Fruit fly (Drosophila melanogaster): ENCODE data around the gene Ugt304A1.
A peak's percentile ranks its signal among the peaks of the same experiment; 100 is the strongest.

Gene Ugt304A1

dm6 chr3R:11178300-11178699 is 3.1 kb upstream of the Ugt304A1 start (continued):
- TF ChIP-seq CG10543 (GFP tag; optimal IDR thresholded peaks at IDR 0.05) = no peak
- no peak for TF ChIP-seq gce (GFP tag; IDR thresholded peaks at IDR 0.05)
- TF ChIP-seq CoRest (tag; optimal IDR thresholded peaks at IDR 0.05) = no peak
- no peak for TF ChIP-seq CG1024 (GFP tag; IDR thresholded peaks at IDR 0.05)
- TF ChIP-seq pnt (GFP tag; optimal IDR thresholded peaks at IDR 0.05) = no peak
- no peak for TF ChIP-seq CG13123 (GFP tag; optimal IDR thresholded peaks at IDR 0.05)
- no peak for TF ChIP-seq CG4617 (GFP tag; optimal IDR thresholded peaks at IDR 0.05; ENCODE audit: borderline replicate concordance)
- no peak for TF ChIP-seq CG2712 (tag; optimal IDR thresholded peaks at IDR 0.05)
- TF ChIP-seq CG12942 (GFP tag; optimal IDR thresholded peaks at IDR 0.05) = no peak
- no peak for TF ChIP-seq CG11695 (GFP tag; IDR thresholded peaks at IDR 0.05)
- no peak for TF ChIP-seq prd (optimal IDR thresholded peaks at IDR 0.05)
- no peak for TF ChIP-seq prd (GFP tag; IDR thresholded peaks at IDR 0.05)
- no peak for TF ChIP-seq tio (GFP tag; optimal IDR thresholded peaks at IDR 0.05)
- no peak for TF ChIP-seq Hmx (GFP tag; optimal IDR thresholded peaks at IDR 0.05)
- no peak for TF ChIP-seq CG7839 (tag; optimal IDR thresholded peaks at IDR 0.05)
- TF ChIP-seq CG13296 (GFP tag; optimal IDR thresholded peaks at IDR 0.05) = peak; percentile 15
- no peak for TF ChIP-seq Ets97D (GFP tag; optimal IDR thresholded peaks at IDR 0.05)
- no peak for TF ChIP-seq CG7357 (GFP tag; IDR thresholded peaks at IDR 0.05)
- no peak for TF ChIP-seq CG1832 (GFP tag; optimal IDR thresholded peaks at IDR 0.05)
- TF ChIP-seq pita (GFP tag; optimal IDR thresholded peaks at IDR 0.05) = no peak
- TF ChIP-seq Atf6 (GFP tag; IDR thresholded peaks at IDR 0.05) = no peak
- peak; percentile 20 for TF ChIP-seq gem (tag; optimal IDR thresholded peaks at IDR 0.05)
- no peak for TF ChIP-seq CG12744 (GFP tag; optimal IDR thresholded peaks at IDR 0.05)
- TF ChIP-seq Ets65A (GFP tag) = no peak
- TF ChIP-seq CG17802 (tag; optimal IDR thresholded peaks at IDR 0.05) = no peak
- no peak for TF ChIP-seq gsb-n (tag; optimal IDR thresholded peaks at IDR 0.05)
- TF ChIP-seq CG12391 (tag; optimal IDR thresholded peaks at IDR 0.05) = no peak
- TF ChIP-seq CG2678 (tag; optimal IDR thresholded peaks at IDR 0.05) = peak; percentile 28
- no peak for TF ChIP-seq usp (GFP tag; optimal IDR thresholded peaks at IDR 0.05)
- TF ChIP-seq CG11247 (GFP tag; IDR thresholded peaks at IDR 0.05) = no peak
- no peak for TF ChIP-seq Opbp (GFP tag; IDR thresholded peaks at IDR 0.05; ENCODE audit: partially characterized antibody)
- peak; percentile 60 for TF ChIP-seq sens (GFP tag)
- TF ChIP-seq Asciz (GFP tag; optimal IDR thresholded peaks at IDR 0.05) = peak; percentile 38
- TF ChIP-seq CG1233 (GFP tag; optimal IDR thresholded peaks at IDR 0.05) = peak; percentile 27
- no peak for TF ChIP-seq CG14710 (tag; optimal IDR thresholded peaks at IDR 0.05)
- TF ChIP-seq zen (tag; optimal IDR thresholded peaks at IDR 0.05) = no peak
- no peak for TF ChIP-seq Scr (GFP tag; IDR thresholded peaks at IDR 0.05; ENCODE audit: partially characterized antibody)
- TF ChIP-seq exex (tag; optimal IDR thresholded peaks at IDR 0.05) = peak; percentile 42
- TF ChIP-seq CG10979 (tag; optimal IDR thresholded peaks at IDR 0.05) = no peak
- TF ChIP-seq nau (GFP tag; optimal IDR thresholded peaks at IDR 0.05) = no peak
- no peak for TF ChIP-seq az2 (GFP tag; optimal IDR thresholded peaks at IDR 0.05)
- TF ChIP-seq tna (GFP tag; IDR thresholded peaks at IDR 0.05; ENCODE audit: partially characterized antibody) = no peak
- TF ChIP-seq Xrp1 (GFP tag; IDR thresholded peaks at IDR 0.05) = no peak
- TF ChIP-seq grau (tag; optimal IDR thresholded peaks at IDR 0.05) = peak; percentile 58
- TF ChIP-seq row (GFP tag; IDR thresholded peaks at IDR 0.05) = peak; percentile 13; the same call in 1 of the 3 replicates
- no peak for TF ChIP-seq pho (GFP tag; optimal IDR thresholded peaks at IDR 0.05)
- TF ChIP-seq Nf-YC (tag; optimal IDR thresholded peaks at IDR 0.05) = no peak
- TF ChIP-seq Hr51 (GFP tag; optimal IDR thresholded peaks at IDR 0.05) = peak in 1 of 2 experiments; percentile 14
- no peak for TF ChIP-seq chinmo (GFP tag; IDR thresholded peaks at IDR 0.05; ENCODE audit: partially characterized antibody)
- peak; percentile 1 for TF ChIP-seq CG3281 (GFP tag; optimal IDR thresholded peaks at IDR 0.05)
- peak; percentile 40 for TF ChIP-seq CG12071 (GFP tag; optimal IDR thresholded peaks at IDR 0.05)
